Worm (Caenorhabditis elegans) whole organism, young adult: ENCODE measurements around the gene tomm-40.

Experiments
- F57A8.1 ChIP-seq: fragments of 200-800 bp; sonication (Bioruptor generic); optimal IDR thresholded peaks from 2 replicates; lab custom pipeline; 2018; ENCODE audit warnings: mild to moderate bottlenecking, missing genetic modification characterization, moderate library complexity, missing compliant biosample characterization
- K12H6.12 ChIP-seq: fragments of 200-800 bp; sonication (Bioruptor generic); optimal IDR thresholded peaks from 2 replicates; lab custom pipeline; 2018; ENCODE audit warnings: mild to moderate bottlenecking, missing genetic modification characterization, missing compliant biosample characterization
- aptf-2 ChIP-seq: fragments of 200-800 bp; sonication (Bioruptor generic); conservative IDR thresholded peaks from 2 replicates; pipeline ENCODE4 v1.3.6; 2022; ENCODE audit warnings: missing genetic modification reagents, missing genetic modification characterization, missing compliant biosample characterization
- attf-3 ChIP-seq: fragments of 200-800 bp; sonication (Bioruptor generic); conservative IDR thresholded peaks from 2 replicates; pipeline ENCODE4 v1.3.6; 2022; ENCODE audit warnings: missing genetic modification reagents, missing genetic modification characterization, missing compliant biosample characterization
- bed-1 ChIP-seq: fragments of 200-800 bp; sonication (Bioruptor generic); IDR thresholded peaks from 2 replicates; pipeline ENCODE4 v1.3.6; 2022; ENCODE audit warnings: missing genetic modification reagents, missing genetic modification characterization, missing compliant biosample characterization
- lin-35 ChIP-seq, 3 experiments: fragments of 150-350 bp in 2 of 3; sonication (generic microtip) in 1 of 3; optimal IDR thresholded peaks; 2 replicates each; lab custom pipeline; 2014 to 2018; ENCODE audit warnings: missing biosample characterization in 3 of 3, missing genetic modification characterization in 3 of 3, missing genetic modification reagents in 3 of 3
- nfya-1 ChIP-seq: sonication (generic microtip); optimal IDR thresholded peaks from 2 replicates; lab custom pipeline; 2017; ENCODE audit warnings: antibody characterized with exemption, missing compliant biosample characterization, missing genetic modification characterization, borderline replicate concordance; ENCODE audit not compliant: insufficient read depth
- nhr-27 ChIP-seq: fragments of 200-800 bp; sonication (Bioruptor generic); optimal IDR thresholded peaks from 2 replicates; lab custom pipeline; 2018; ENCODE audit warnings: mild to moderate bottlenecking, missing genetic modification characterization, moderate library complexity, missing compliant biosample characterization
- pbrm-1 ChIP-seq: fragments of 200-800 bp; sonication (Bioruptor generic); IDR thresholded peaks from 2 replicates; pipeline ENCODE4 v1.3.6; 2022; ENCODE audit warnings: missing genetic modification reagents, missing genetic modification characterization, missing compliant biosample characterization
- pha-4 ChIP-seq: fragments of 150-350 bp; sonication (generic microtip); optimal IDR thresholded peaks from 2 replicates; lab custom pipeline; 2014; ENCODE audit warnings: missing biosample characterization, missing genetic modification reagents, missing genetic modification characterization
- zfh-2 ChIP-seq: fragments of 200-800 bp; sonication (Bioruptor generic); conservative IDR thresholded peaks from 2 replicates; pipeline ENCODE4 v1.3.6; 2022; ENCODE audit warnings: missing genetic modification reagents, missing genetic modification characterization, missing compliant biosample characterization

DNA sequence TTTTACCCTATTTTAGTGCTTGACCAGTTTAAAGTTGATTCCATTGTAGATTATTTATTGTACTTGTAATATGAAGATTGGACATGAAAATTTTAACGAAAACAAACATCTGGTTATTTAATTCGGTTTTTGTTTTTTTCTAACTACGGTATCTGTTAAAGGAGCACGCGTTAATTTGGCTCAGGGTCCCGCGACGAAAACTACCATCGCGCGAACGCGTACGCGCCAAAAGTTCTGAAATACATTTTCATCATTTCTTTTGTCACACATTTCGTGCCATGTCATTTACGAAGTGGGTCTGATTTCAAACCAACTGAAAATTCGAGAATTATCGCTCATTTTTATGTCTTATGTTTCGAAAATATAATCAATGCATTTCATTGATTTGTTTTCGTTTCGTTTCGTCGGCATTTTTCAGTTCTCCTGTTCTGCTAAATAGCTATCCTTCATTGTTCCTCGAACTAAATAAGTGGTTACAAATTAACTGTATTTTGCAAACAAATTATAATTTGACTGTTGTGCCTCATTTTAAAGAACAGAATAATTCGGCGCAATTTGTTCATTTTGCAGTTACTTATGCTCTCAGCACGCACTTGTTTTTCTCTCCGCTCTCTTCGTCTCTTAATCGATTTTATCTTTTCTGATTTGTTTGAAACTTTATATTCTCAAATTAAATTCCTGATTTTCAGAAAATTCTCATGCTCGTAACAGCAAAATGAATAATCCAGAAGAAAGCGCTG lies 39.5 kb downstream of the tomm-40 start, which contains the start of gene T21B10.3:
- TF ChIP-seq nfya-1 (tag; lab: Kevin White, UChicago), result no peak
- TF ChIP-seq F57A8.1 (GFP tag; lab: Kevin White, UChicago), result no peak
- peak; percentile 28 for TF ChIP-seq nhr-27 (tag; lab: Kevin White, UChicago)
- TF ChIP-seq aptf-2 (GFP tag; lab: Robert Waterston, UW), result peak; percentile 45; the same call in 1 of the 2 replicates
- no peak for TF ChIP-seq pha-4 (tag; lab: Kevin White, UChicago)
- TF ChIP-seq lin-35 (GFP tag; optimal IDR thresholded peaks at IDR 0.05; lab: Kevin White, UChicago), result peak in 2 of 3 experiments; percentile 53 to 89
- peak; percentile 89 for TF ChIP-seq pbrm-1
- TF ChIP-seq bed-1 (GFP tag; lab: Robert Waterston, UW), result no peak
- no peak for TF ChIP-seq zfh-2 (GFP tag; lab: Robert Waterston, UW)
- peak; percentile 55 for TF ChIP-seq attf-3 (GFP tag; lab: Robert Waterston, UW)
- TF ChIP-seq K12H6.12, result no peak
